Fruit fly (Drosophila melanogaster) whole organism, embryonic: ENCODE results near the gene Root.

Experiments
- Adf1 ChIP-seq: fragments of 200-800 bp; sonication (Bioruptor generic); IDR thresholded peaks from 2 replicates; pipeline ENCODE4 v1.3.6; 2022; ENCODE audit warnings: missing biosample characterization, missing genetic modification characterization
- CG10321 ChIP-seq: fragments of 200-800 bp; sonication (Bioruptor generic); IDR thresholded peaks from 2 replicates; pipeline ENCODE4 v1.3.6; 2022; ENCODE audit warnings: missing biosample characterization, missing genetic modification characterization
- CG11085 ChIP-seq: fragments of 200-800 bp; sonication (Bioruptor generic); IDR thresholded peaks from 2 replicates; pipeline ENCODE4 v1.3.6; 2022; ENCODE audit warnings: missing biosample characterization, missing genetic modification characterization
- CG12155 ChIP-seq: fragments of 200-800 bp; sonication (Bioruptor generic); optimal IDR thresholded peaks from 3 replicates; lab custom pipeline; 2016; ENCODE audit warnings: missing biosample characterization, missing genetic modification characterization
- CG12219 ChIP-seq: fragments of 200-800 bp; sonication (Bioruptor generic); optimal IDR thresholded peaks from 3 replicates; lab custom pipeline; 2018; ENCODE audit warnings: missing biosample characterization, mild to moderate bottlenecking, missing genetic modification characterization
- CG12744 ChIP-seq: fragments of 200-800 bp; sonication (Bioruptor generic); optimal IDR thresholded peaks from 2 replicates; lab custom pipeline; 2016; ENCODE audit warnings: missing biosample characterization, missing genetic modification characterization
- CG1529 ChIP-seq: fragments of 200-800 bp; sonication (Bioruptor generic); optimal IDR thresholded peaks from 3 replicates; lab custom pipeline; 2018; ENCODE audit warnings: missing biosample characterization, missing genetic modification characterization
- CG15514 ChIP-seq: fragments of 200-800 bp; sonication (Bioruptor generic); optimal IDR thresholded peaks from 3 replicates; lab custom pipeline; 2017; ENCODE audit warnings: missing biosample characterization, missing genetic modification characterization, mild to moderate bottlenecking, moderate library complexity, missing genetic modification reagents
- CG16815 ChIP-seq: fragments of 200-800 bp; sonication (Bioruptor generic); optimal IDR thresholded peaks from 3 replicates; lab custom pipeline; 2017; ENCODE audit warnings: missing biosample characterization, mild to moderate bottlenecking, missing genetic modification characterization
- CG17385 ChIP-seq: fragments of 200-800 bp; sonication (Bioruptor generic); optimal IDR thresholded peaks from 3 replicates; lab custom pipeline; 2018; ENCODE audit warnings: missing biosample characterization, mild to moderate bottlenecking, missing genetic modification characterization
- CG2678 ChIP-seq: fragments of 200-800 bp; sonication (Bioruptor generic); optimal IDR thresholded peaks from 3 replicates; lab custom pipeline; 2019; ENCODE audit warnings: missing biosample characterization, mild to moderate bottlenecking, missing genetic modification characterization, moderate library complexity
- CG32767 ChIP-seq: fragments of 200-800 bp; sonication (Bioruptor generic); IDR thresholded peaks from 2 replicates; pipeline ENCODE4 v1.3.6; 2022; ENCODE audit warnings: missing biosample characterization, missing genetic modification characterization
- CG3995 ChIP-seq: fragments of 200-800 bp; sonication (Bioruptor generic); optimal IDR thresholded peaks from 3 replicates; lab custom pipeline; 2016; ENCODE audit warnings: missing biosample characterization, missing genetic modification characterization
- CG4360 ChIP-seq: fragments of 200-800 bp; sonication (Bioruptor generic); IDR thresholded peaks from 2 replicates; pipeline ENCODE4 v1.3.6; 2022; ENCODE audit warnings: missing biosample characterization, missing genetic modification characterization
- CG6791 ChIP-seq: fragments of 200-800 bp; sonication (Bioruptor generic); IDR thresholded peaks from 3 replicates; pipeline ENCODE4 v1.3.6; 2022; ENCODE audit warnings: missing biosample characterization, missing genetic modification characterization; ENCODE audit not compliant: partially characterized antibody
- CG8359 ChIP-seq: fragments of 200-800 bp; sonication (Bioruptor generic); optimal IDR thresholded peaks from 2 replicates; lab custom pipeline; 2017; ENCODE audit warnings: missing biosample characterization, mild to moderate bottlenecking, missing genetic modification characterization, borderline replicate concordance
- CG9215 ChIP-seq: fragments of 200-800 bp; sonication (Bioruptor generic); IDR thresholded peaks from 2 replicates; pipeline ENCODE4 v1.3.6; 2022; ENCODE audit warnings: missing biosample characterization, missing genetic modification characterization
- D19B ChIP-seq: fragments of 200-800 bp; sonication (Bioruptor generic); optimal IDR thresholded peaks from 2 replicates; lab custom pipeline; 2017; ENCODE audit warnings: missing biosample characterization, mild to moderate bottlenecking, missing genetic modification characterization
- Dad ChIP-seq: fragments of 200-800 bp; sonication (Bioruptor generic); optimal IDR thresholded peaks from 3 replicates; lab custom pipeline; 2016; ENCODE audit warnings: missing biosample characterization, missing genetic modification characterization
- Dip2 ChIP-seq: fragments of 200-800 bp; sonication (Bioruptor generic); IDR thresholded peaks from 2 replicates; pipeline ENCODE4 v1.3.6; 2022; ENCODE audit warnings: missing biosample characterization, missing genetic modification characterization
- Dll ChIP-seq: fragments of 200-800 bp; sonication (Bioruptor generic); IDR thresholded peaks from 4 replicates; pipeline ENCODE4 v1.3.6; 2022; ENCODE audit warnings: missing biosample characterization, missing genetic modification characterization; ENCODE audit not compliant: partially characterized antibody
- ERR ChIP-seq: fragments of 200-800 bp; sonication (Bioruptor generic); optimal IDR thresholded peaks from 2 replicates; lab custom pipeline; 2016; ENCODE audit warnings: missing biosample characterization, missing genetic modification characterization
- Hmr ChIP-seq: fragments of 200-800 bp; sonication (Bioruptor generic); optimal IDR thresholded peaks from 3 replicates; lab custom pipeline; 2017; ENCODE audit warnings: mild to moderate bottlenecking, missing biosample characterization, missing genetic modification reagents, missing genetic modification characterization
- Hr78 ChIP-seq, 2 experiments: fragments of 200-800 bp in 1 of 2; fragments of >200 bp in 1 of 2; sonication (Bioruptor generic) in 1 of 2; optimal IDR thresholded peaks; 2 replicates each; lab custom pipeline; 2017 to 2019; ENCODE audit warnings: missing biosample characterization in 2 of 2, missing genetic modification characterization in 2 of 2, mild to moderate bottlenecking in 1 of 2, moderate library complexity in 1 of 2
- MBD-R2 ChIP-seq: fragments of 200-800 bp; sonication (Bioruptor generic); IDR thresholded peaks from 2 replicates; pipeline ENCODE4 v1.3.6; 2022; ENCODE audit warnings: missing biosample characterization, missing genetic modification characterization
- MTF-1 ChIP-seq: fragments of 200-800 bp; sonication (Bioruptor generic); optimal IDR thresholded peaks from 2 replicates; lab custom pipeline; 2018; ENCODE audit warnings: missing biosample characterization, mild to moderate bottlenecking, missing genetic modification characterization, borderline replicate concordance
- Max ChIP-seq: fragments of 200-800 bp; sonication (Bioruptor generic); optimal IDR thresholded peaks from 2 replicates; lab custom pipeline; 2016; ENCODE audit warnings: missing biosample characterization, mild to moderate bottlenecking, missing genetic modification characterization
- Mes4 ChIP-seq: fragments of 200-800 bp; sonication (Bioruptor generic); optimal IDR thresholded peaks from 2 replicates; lab custom pipeline; 2016; ENCODE audit warnings: missing biosample characterization, missing genetic modification characterization
- NC2α ChIP-seq: fragments of 200-800 bp; sonication (Bioruptor generic); optimal IDR thresholded peaks from 2 replicates; lab custom pipeline; 2016; ENCODE audit warnings: missing biosample characterization, missing genetic modification characterization
- Ssrp ChIP-seq: fragments of 200-800 bp; sonication (Bioruptor generic); optimal IDR thresholded peaks from 2 replicates; lab custom pipeline; 2018; ENCODE audit warnings: missing biosample characterization, mild to moderate bottlenecking, missing genetic modification characterization, moderate library complexity
- Trl ChIP-seq, 3 experiments: fragments of >200 bp in 2 of 3; fragments of 200-800 bp in 1 of 3; sonication (Bioruptor generic) in 1 of 3; optimal IDR thresholded peaks; 2 replicates in 1 of 3; 3 replicates in 2 of 3; lab custom pipeline; 2016 to 2017; ENCODE audit warnings: missing biosample characterization in 1 of 3, missing genetic modification characterization in 1 of 3
- amos ChIP-seq: fragments of 200-800 bp; sonication (Bioruptor generic); IDR thresholded peaks from 2 replicates; pipeline ENCODE4 v1.3.6; 2022; ENCODE audit warnings: missing biosample characterization, missing genetic modification characterization; ENCODE audit not compliant: partially characterized antibody
- az2 ChIP-seq: fragments of 200-800 bp; sonication (Bioruptor generic); optimal IDR thresholded peaks from 3 replicates; lab custom pipeline; 2016; ENCODE audit warnings: missing biosample characterization, missing genetic modification characterization
- caup ChIP-seq: fragments of 200-800 bp; sonication (Bioruptor generic); optimal IDR thresholded peaks from 3 replicates; lab custom pipeline; 2017; ENCODE audit warnings: missing biosample characterization, mild to moderate bottlenecking, missing genetic modification characterization, moderate library complexity; ENCODE audit not compliant: severe bottlenecking
- crol ChIP-seq: fragments of 200-800 bp; sonication (Bioruptor generic); IDR thresholded peaks from 2 replicates; pipeline ENCODE4 v1.3.6; 2022; ENCODE audit warnings: missing biosample characterization, missing genetic modification characterization
- gfzf ChIP-seq: fragments of 200-800 bp; sonication (Bioruptor generic); optimal IDR thresholded peaks from 2 replicates; lab custom pipeline; 2016; ENCODE audit warnings: missing biosample characterization, mild to moderate bottlenecking, missing genetic modification characterization, moderate library complexity
- gt ChIP-seq: fragments of 200-800 bp; sonication (Bioruptor generic); IDR thresholded peaks from 2 replicates; pipeline ENCODE4 v1.3.6; 2022; ENCODE audit warnings: missing biosample characterization, missing genetic modification characterization
- ham ChIP-seq: fragments of 200-800 bp; sonication (Bioruptor generic); IDR thresholded peaks from 2 replicates; pipeline ENCODE4 v1.3.6; 2022; ENCODE audit warnings: missing biosample characterization, missing genetic modification characterization
- mam ChIP-seq: fragments of 200-800 bp; sonication (Bioruptor generic); optimal IDR thresholded peaks from 3 replicates; lab custom pipeline; 2016; ENCODE audit warnings: missing biosample characterization, missing genetic modification characterization
- mirr ChIP-seq: fragments of 200-800 bp; sonication (Bioruptor generic); optimal IDR thresholded peaks from 3 replicates; lab custom pipeline; 2018; ENCODE audit warnings: missing biosample characterization, mild to moderate bottlenecking, missing genetic modification characterization
- pum ChIP-seq: fragments of 200-800 bp; sonication (Bioruptor generic); optimal IDR thresholded peaks from 2 replicates; lab custom pipeline; 2016; ENCODE audit warnings: missing biosample characterization, missing genetic modification characterization
- pzg ChIP-seq: fragments of 200-800 bp; sonication (Bioruptor generic); optimal IDR thresholded peaks from 3 replicates; lab custom pipeline; 2018; ENCODE audit warnings: missing biosample characterization, mild to moderate bottlenecking, missing genetic modification characterization, moderate library complexity
- rib ChIP-seq: fragments of 200-800 bp; sonication (Bioruptor generic); IDR thresholded peaks from 2 replicates; pipeline ENCODE4 v1.3.6; 2022; ENCODE audit warnings: missing biosample characterization, missing genetic modification characterization
- sd ChIP-seq: fragments of 200-800 bp; sonication (Bioruptor generic); optimal IDR thresholded peaks from 3 replicates; lab custom pipeline; 2018; ENCODE audit warnings: missing biosample characterization, mild to moderate bottlenecking, missing genetic modification characterization, moderate library complexity
- shn ChIP-seq: fragments of 200-800 bp; sonication (Bioruptor generic); optimal IDR thresholded peaks from 3 replicates; lab custom pipeline; 2016; ENCODE audit warnings: missing biosample characterization, missing genetic modification characterization
- sna ChIP-seq: fragments of 200-800 bp; sonication (Bioruptor generic); IDR thresholded peaks from 2 replicates; pipeline ENCODE4 v1.3.6; 2022; ENCODE audit warnings: missing biosample characterization, missing genetic modification characterization; ENCODE audit not compliant: partially characterized antibody
- sob ChIP-seq: fragments of 200-800 bp; sonication (Bioruptor generic); IDR thresholded peaks from 2 replicates; pipeline ENCODE4 v1.3.6; 2022; ENCODE audit warnings: missing biosample characterization, missing genetic modification characterization
- sqz ChIP-seq: fragments of 200-800 bp; sonication (Bioruptor generic); optimal IDR thresholded peaks from 3 replicates; lab custom pipeline; 2018; ENCODE audit warnings: missing biosample characterization, mild to moderate bottlenecking, missing genetic modification characterization
- z ChIP-seq: fragments of 200-800 bp; sonication (Bioruptor generic); IDR thresholded peaks from 3 replicates; pipeline ENCODE4 v1.3.6; 2022; ENCODE audit warnings: missing biosample characterization, missing genetic modification characterization
- zen2 ChIP-seq: fragments of 200-800 bp; sonication (Bioruptor generic); IDR thresholded peaks from 3 replicates; pipeline ENCODE4 v1.3.6; 2022; ENCODE audit warnings: missing biosample characterization, missing genetic modification characterization; ENCODE audit not compliant: partially characterized antibody
- zfh2 ChIP-seq: fragments of 200-800 bp; sonication (Bioruptor generic); optimal IDR thresholded peaks from 2 replicates; lab custom pipeline; 2016; ENCODE audit warnings: missing biosample characterization, missing genetic modification characterization

Root gene

dm6 chr3R:24169362-24169761 is 56.3 kb downstream of the Root start, which contains the start of gene CG5510 (continued):
- TF ChIP-seq CG12744 (GFP tag; lab: Kevin White, UChicago) (peak; percentile 8), CG16815 (GFP tag; lab: Kevin White, UChicago) (no peak), CG12155 (GFP tag; lab: Kevin White, UChicago) (peak; percentile 28), Trl (optimal IDR thresholded peaks at IDR 0.05; lab: Kevin White, UChicago) (no peak), Trl (GFP tag; optimal IDR thresholded peaks at IDR 0.05; lab: Kevin White, UChicago) (peak; percentile 40), CG6791 (GFP tag; lab: Robert Waterston, UW) (peak; percentile 99), Dll (peak; percentile 97), Hmr (peak; percentile 62), caup (GFP tag; lab: Kevin White, UChicago) (peak; percentile 68), az2 (peak; percentile 16), crol (no peak), shn (GFP tag; lab: Kevin White, UChicago) (peak; percentile 67), CG4360 (no peak), rib (GFP tag; lab: Robert Waterston, UW) (peak; percentile 33; the same call in 1 of the 2 replicates), Max (GFP tag; lab: Kevin White, UChicago) (peak; percentile 54), gfzf (GFP tag; lab: Kevin White, UChicago) (peak; percentile 43), CG32767 (GFP tag; lab: Robert Waterston, UW) (no peak), CG9215 (GFP tag; lab: Robert Waterston, UW) (peak; percentile 34; the same call in 1 of the 2 replicates), CG11085 (GFP tag; lab: Robert Waterston, UW) (no peak; the same call in 1 of the 2 replicates), D19B (GFP tag; lab: Kevin White, UChicago) (no peak), MTF-1 (GFP tag; lab: Kevin White, UChicago) (no peak), Dip2 (no peak), gt (GFP tag; lab: Robert Waterston, UW) (no peak), NC2α (no peak), Ssrp (tag; lab: Kevin White, UChicago) (no peak), CG10321 (GFP tag; lab: Robert Waterston, UW) (no peak), pzg (GFP tag; lab: Kevin White, UChicago) (peak; percentile 97), Dad (GFP tag; lab: Kevin White, UChicago) (peak; percentile 69), zfh2 (peak; percentile 66), MBD-R2 (GFP tag; lab: Robert Waterston, UW) (peak; percentile 98), pum (peak; percentile 52), ERR (peak; percentile 4), Hr78 (GFP tag; optimal IDR thresholded peaks at IDR 0.05; lab: Kevin White, UChicago) (no peak), CG15514 (GFP tag; lab: Kevin White, UChicago) (peak; percentile 88), CG2678 (tag; lab: Kevin White, UChicago) (no peak), CG8359 (GFP tag; lab: Kevin White, UChicago) (no peak), sob (GFP tag; lab: Robert Waterston, UW) (peak; percentile 58)
- TF ChIP-seq, all 482 proteins: peak for 241

DNA sequence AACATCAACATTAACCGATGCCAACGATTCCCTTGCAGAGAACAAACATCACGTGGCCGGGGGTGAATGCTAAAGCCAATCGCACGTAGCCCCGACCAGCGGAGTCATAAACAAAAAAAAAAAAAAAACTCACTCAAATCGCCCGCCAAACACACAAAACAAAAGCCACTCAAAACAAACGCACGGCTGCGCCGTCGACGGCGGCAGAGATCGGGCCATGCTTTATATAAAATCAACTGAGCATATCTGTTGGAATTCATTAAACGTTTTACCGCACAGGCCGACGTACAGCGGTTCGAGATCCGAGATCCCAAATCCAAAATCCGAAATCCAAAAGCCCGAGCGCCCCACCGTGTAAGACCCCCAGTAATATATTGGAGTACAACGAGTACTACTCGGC is 59.3 kb downstream of the Root start, which contains the start of gene CG13606:
Gene CG13606 (plus strand): TSS at position 250 of the 400 bp plus-strand sequence.
- peak; percentile 75 for TF ChIP-seq sqz (GFP tag; lab: Kevin White, UChicago)
- TF ChIP-seq CG3995 (GFP tag; lab: Kevin White, UChicago), result no peak
- TF ChIP-seq z (GFP tag; lab: Robert Waterston, UW), result peak; percentile 94
- TF ChIP-seq Adf1 (GFP tag; lab: Robert Waterston, UW), result peak; percentile 72
- no peak for TF ChIP-seq mam
- no peak for TF ChIP-seq CG1529 (GFP tag; lab: Kevin White, UChicago)
- no peak for TF ChIP-seq mirr (GFP tag; lab: Kevin White, UChicago)
- TF ChIP-seq sna (GFP tag; lab: Robert Waterston, UW), result 0 out of 2 replicates have a peak, but pooled peaks have one; percentile 22
- TF ChIP-seq zen2 (GFP tag; lab: Robert Waterston, UW), result 0 out of 3 replicates have a peak, but pooled peaks have one; percentile 43
- TF ChIP-seq sd (tag; lab: Kevin White, UChicago), result peak; percentile 52
- TF ChIP-seq amos, result no peak; the same call in 1 of the 2 replicates
- TF ChIP-seq Mes4, result no peak
- no peak for TF ChIP-seq ham (GFP tag; lab: Robert Waterston, UW)
- no peak for TF ChIP-seq CG12219
- no peak for TF ChIP-seq CG17385 (GFP tag; lab: Kevin White, UChicago)
